Worm (Caenorhabditis elegans): ENCODE measurements around the gene T02G5.14.

T02G5.14 gene

DNA sequence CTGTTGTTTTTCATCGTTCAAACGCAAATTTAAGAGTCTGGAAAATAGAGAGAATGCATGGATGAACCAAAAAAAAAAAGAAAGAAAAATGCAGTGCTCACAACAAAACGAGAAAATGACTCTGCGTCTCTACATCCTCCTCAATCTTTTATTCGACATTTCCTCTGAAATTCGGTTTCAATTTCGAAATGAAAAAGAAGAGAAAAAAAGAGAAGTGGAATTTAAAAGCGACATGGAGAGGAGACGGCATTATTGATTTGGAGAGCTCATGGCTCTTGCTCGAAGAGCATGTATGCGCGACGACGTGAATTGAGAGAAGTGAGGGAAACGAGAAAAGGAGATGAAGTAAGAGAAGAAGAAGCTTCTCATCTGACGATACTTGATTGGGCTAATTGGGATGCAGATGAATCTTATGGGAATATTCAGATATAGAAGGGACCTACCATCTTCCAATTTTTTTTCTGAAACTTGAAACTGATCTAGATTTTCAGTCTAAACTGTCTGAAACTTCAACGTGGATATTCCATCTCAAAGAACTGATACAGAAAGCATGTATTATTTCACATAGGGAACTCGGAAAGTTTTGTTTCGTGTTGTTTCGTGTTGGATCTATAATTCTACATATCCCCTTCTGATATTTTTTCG is 27.0 kb downstream of the T02G5.14 start (continued):
- TF ChIP-seq C16A3.4 (tag; optimal IDR thresholded peaks at IDR 0.05) (no peak), nhr-19 (GFP tag; conservative IDR thresholded peaks at IDR 0.05) (no peak), pqm-1 (tag; optimal IDR thresholded peaks at IDR 0.05) (no peak), nhr-47 (tag; optimal IDR thresholded peaks at IDR 0.05) (no peak), lin-15B (tag; optimal IDR thresholded peaks at IDR 0.05) (no peak), efl-1 (optimal IDR thresholded peaks at IDR 0.05) (peak in 1 of 2 experiments; percentile 5), efl-1 (GFP tag; optimal IDR thresholded peaks at IDR 0.05 in 1 of 2) (no peak), zip-4 (GFP tag; optimal IDR thresholded peaks at IDR 0.05) (no peak), fkh-8 (tag; optimal IDR thresholded peaks at IDR 0.05) (peak; percentile 34), nhr-84 (tag; optimal IDR thresholded peaks at IDR 0.05) (no peak), lin-39 (tag; optimal IDR thresholded peaks at IDR 0.05) (no peak), mdl-1 (tag; optimal IDR thresholded peaks at IDR 0.05) (no peak), nhr-28 (tag; optimal IDR thresholded peaks at IDR 0.05) (no peak), lin-14 (GFP tag; optimal IDR thresholded peaks at IDR 0.05) (peak; percentile 67), elt-3 (tag; optimal IDR thresholded peaks at IDR 0.05) (no peak), lin-35 (GFP tag; optimal IDR thresholded peaks at IDR 0.05) (no peak), egl-13 (tag; optimal IDR thresholded peaks at IDR 0.05) (no peak), Y116A8C.19 (tag; optimal IDR thresholded peaks at IDR 0.05; ENCODE audit: borderline replicate concordance) (no peak), ama-1 (optimal IDR thresholded peaks at IDR 0.05) (no peak)

DNA sequence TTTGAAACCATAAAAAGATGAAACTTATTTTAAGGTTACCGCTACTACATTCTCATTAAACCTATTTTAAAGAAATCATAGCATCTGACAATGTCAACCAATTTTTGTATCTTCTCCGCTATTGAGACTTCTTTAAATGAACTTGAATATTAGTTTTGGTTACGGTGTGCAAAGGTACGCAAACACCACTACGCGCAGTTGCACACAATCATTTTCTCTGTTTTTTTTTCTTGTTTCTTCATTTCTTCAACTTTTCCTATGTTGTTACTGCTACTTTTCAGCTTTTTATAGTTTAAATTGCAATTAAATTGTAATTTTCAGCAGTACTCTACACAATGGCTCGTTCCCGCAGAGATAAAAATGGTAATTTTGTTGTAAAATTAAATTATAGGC is 27.5 kb downstream of the T02G5.14 start, which contains the start of gene F10E7.5:
F10E7.5 (plus strand) TSS at position 322 of the 393 bp plus-strand sequence.
- TF ChIP-seq nhr-11 (tag; optimal IDR thresholded peaks at IDR 0.05) (no peak), ceh-82 (tag; optimal IDR thresholded peaks at IDR 0.05) (peak; percentile 44 to 58 (median 44)), ceh-88 (GFP tag; IDR thresholded peaks at IDR 0.05) (no peak), egl-27 (tag; optimal IDR thresholded peaks at IDR 0.05) (no peak), nhr-90 (tag; optimal IDR thresholded peaks at IDR 0.05; ENCODE audit: poor library complexity) (peak; percentile 33), hpl-2 (GFP tag; optimal IDR thresholded peaks at IDR 0.05) (no peak), lin-35 (GFP tag; optimal IDR thresholded peaks at IDR 0.05) (peak; percentile 51 to 68), Y116A8C.19 (tag; optimal IDR thresholded peaks at IDR 0.05; ENCODE audit: borderline replicate concordance) (no peak), ces-1 (GFP tag; optimal IDR thresholded peaks at IDR 0.05) (no peak), egl-13 (tag; optimal IDR thresholded peaks at IDR 0.05) (no peak), rnt-1 (tag; optimal IDR thresholded peaks at IDR 0.05) (peak; percentile 53), lir-3 (tag; optimal IDR thresholded peaks at IDR 0.05; ENCODE audit: poor library complexity) (no peak), fkh-4 (tag; optimal IDR thresholded peaks at IDR 0.05; ENCODE audit: borderline replicate concordance) (no peak), mep-1 (tag; optimal IDR thresholded peaks at IDR 0.05) (peak; percentile 83), dpl-1 (GFP tag; optimal IDR thresholded peaks at IDR 0.05) (peak; percentile 21 to 69 (median 68)), C34B4.2 (tag; optimal IDR thresholded peaks at IDR 0.05) (no peak), sptf-1 (tag; optimal IDR thresholded peaks at IDR 0.05) (no peak), elt-2 (tag; optimal IDR thresholded peaks at IDR 0.05) (no peak), elt-3 (tag; optimal IDR thresholded peaks at IDR 0.05) (no peak), ets-5 (GFP tag; IDR thresholded peaks at IDR 0.05) (no peak), nhr-28 (tag; optimal IDR thresholded peaks at IDR 0.05) (no peak), isw-1 (GFP tag; IDR thresholded peaks at IDR 0.05) (peak; percentile 35; the same call in 1 of the 2 replicates), aly-2 (tag; optimal IDR thresholded peaks at IDR 0.05) (peak; percentile 40), F16B12.6 (tag; optimal IDR thresholded peaks at IDR 0.05) (peak; percentile 94), fos-1 (tag; optimal IDR thresholded peaks at IDR 0.05) (peak; percentile 23), efl-1 (optimal IDR thresholded peaks at IDR 0.05) (peak; percentile 59 to 69), efl-1 (GFP tag; optimal IDR thresholded peaks at IDR 0.05 in 1 of 2) (peak; percentile 66 to 95), zag-1 (tag; optimal IDR thresholded peaks at IDR 0.05) (no peak), alr-1 (tag; optimal IDR thresholded peaks at IDR 0.05; ENCODE audit: borderline replicate concordance) (no peak), snpc-4 (tag; optimal IDR thresholded peaks at IDR 0.05) (peak; percentile 23), xbp-1 (tag; optimal IDR thresholded peaks at IDR 0.05) (peak; percentile 44), unc-98 (GFP tag; IDR thresholded peaks at IDR 0.05) (no peak), nhr-84 (tag; optimal IDR thresholded peaks at IDR 0.05) (no peak), mdl-1 (tag; optimal IDR thresholded peaks at IDR 0.05) (peak in 1 of 2 experiments; percentile 36), aha-1 (tag; optimal IDR thresholded peaks at IDR 0.05) (no peak), lin-39 (tag; optimal IDR thresholded peaks at IDR 0.05) (no peak), skn-1 (tag; optimal IDR thresholded peaks at IDR 0.05) (no peak), ztf-11 (tag; optimal IDR thresholded peaks at IDR 0.05) (no peak), nhr-19 (GFP tag; conservative IDR thresholded peaks at IDR 0.05) (no peak), nhr-76 (tag; optimal IDR thresholded peaks at IDR 0.05) (no peak), lin-15B (tag; optimal IDR thresholded peaks at IDR 0.05) (peak; percentile 0), dsc-1 (tag; optimal IDR thresholded peaks at IDR 0.05) (peak; percentile 19)

Measured in whole organism, L1 larva.